Fruit fly (Drosophila melanogaster) S2 (cell line): Measurements from ENCODE around the gene CG4928.

Experiments used
- CG8478 ChIP-seq: fragments of >200 bp; optimal IDR thresholded peaks from 2 replicates; lab custom pipeline; 2018
- CTCF ChIP-seq, 2 experiments: fragments of >200 bp; optimal IDR thresholded peaks; 2 replicates each; lab custom pipeline; 2018

dm6 chrX:16876425-16876824 is 36.6 kb upstream of the CG4928 start, which contains the start of gene CG13003:
- no peak for TF ChIP-seq CG8478 (lab: Kevin White, UChicago)
- TF ChIP-seq CTCF (optimal IDR thresholded peaks at IDR 0.05; lab: Kevin White, UChicago) = no peak
